Worm (Caenorhabditis elegans): ENCODE measurements around the gene C55C3.1.

ce11 chrIV:5754821-5755220 is 45.9 kb downstream of the C55C3.1 start:
- TF ChIP-seq ceh-13 (GFP tag; optimal IDR thresholded peaks at IDR 0.05) (no peak), ama-1 (optimal IDR thresholded peaks at IDR 0.05) (no peak), hmbx-1 (tag; optimal IDR thresholded peaks at IDR 0.05) (no peak), hmg-4 (GFP tag; optimal IDR thresholded peaks at IDR 0.05) (no peak), scrt-1 (GFP tag; IDR thresholded peaks at IDR 0.05) (no peak), ets-7 (tag; optimal IDR thresholded peaks at IDR 0.05) (no peak), tbx-37 (GFP tag; conservative IDR thresholded peaks at IDR 0.05) (no peak)
